Worm (Caenorhabditis elegans) whole organism, late embryonic: ENCODE measurements around the gene Y113G7B.27.

ENCODE experiments used
- C38D4.7 ChIP-seq: fragments of 200-800 bp; sonication (Bioruptor generic); optimal IDR thresholded peaks from 2 replicates; lab custom pipeline; 2018; ENCODE audit warnings: mild to moderate bottlenecking, missing genetic modification characterization, moderate library complexity, missing compliant biosample characterization
- F13H6.1 ChIP-seq: sonication (generic microtip); optimal IDR thresholded peaks from 2 replicates; lab custom pipeline; 2016; ENCODE audit warnings: missing genetic modification characterization, missing compliant biosample characterization
- ama-1 ChIP-seq: fragments of 150-350 bp; optimal IDR thresholded peaks from 2 replicates; lab custom pipeline; 2014
- ceh-19 ChIP-seq: fragments of 200-800 bp; sonication (Bioruptor generic); optimal IDR thresholded peaks from 2 replicates; lab custom pipeline; 2018; ENCODE audit warnings: mild to moderate bottlenecking, missing genetic modification characterization, missing compliant biosample characterization
- ceh-2 ChIP-seq: sonication (generic microtip); optimal IDR thresholded peaks from 2 replicates; lab custom pipeline; 2016; ENCODE audit warnings: missing genotype, missing genetic modification characterization, missing compliant biosample characterization
- ceh-30 ChIP-seq: fragments of 150-350 bp; optimal IDR thresholded peaks from 2 replicates; lab custom pipeline; 2014; ENCODE audit warnings: missing biosample characterization, missing genetic modification characterization
- ceh-31 ChIP-seq: sonication (generic microtip); optimal IDR thresholded peaks from 2 replicates; lab custom pipeline; 2016; ENCODE audit warnings: missing genetic modification characterization, missing compliant biosample characterization
- ceh-34 ChIP-seq: sonication (generic microtip); optimal IDR thresholded peaks from 2 replicates; lab custom pipeline; 2016; ENCODE audit warnings: mild to moderate bottlenecking, missing genetic modification characterization, missing compliant biosample characterization
- ceh-45 ChIP-seq: fragments of 200-800 bp; sonication (Bioruptor generic); IDR thresholded peaks from 2 replicates; pipeline ENCODE4 v1.3.6; 2022; ENCODE audit warnings: missing genetic modification reagents, missing genetic modification characterization, missing compliant biosample characterization
- ceh-9 ChIP-seq: sonication (generic microtip); optimal IDR thresholded peaks from 2 replicates; lab custom pipeline; 2016; ENCODE audit warnings: mild to moderate bottlenecking, missing genetic modification characterization, inconsistent platforms, missing compliant biosample characterization
- elt-2 ChIP-seq: sonication (generic microtip); optimal IDR thresholded peaks from 2 replicates; lab custom pipeline; 2016; ENCODE audit warnings: missing genetic modification reagents, missing genetic modification characterization, missing compliant biosample characterization
- fax-1 ChIP-seq: sonication (generic microtip); optimal IDR thresholded peaks from 2 replicates; lab custom pipeline; 2016; ENCODE audit warnings: missing genotype, missing genetic modification characterization, missing compliant biosample characterization
- fkh-10 ChIP-seq: fragments of 150-350 bp; optimal IDR thresholded peaks from 2 replicates; lab custom pipeline; 2014; ENCODE audit warnings: missing biosample characterization, missing genetic modification reagents, missing genetic modification characterization
- fkh-6 ChIP-seq: sonication (generic microtip); optimal IDR thresholded peaks from 2 replicates; lab custom pipeline; 2016; ENCODE audit warnings: missing genetic modification characterization, missing compliant biosample characterization
- gmeb-2 ChIP-seq: sonication (generic microtip); optimal IDR thresholded peaks from 2 replicates; lab custom pipeline; 2016; ENCODE audit warnings: missing genetic modification characterization, inconsistent platforms, missing compliant biosample characterization
- hlh-6 ChIP-seq: sonication (generic microtip); optimal IDR thresholded peaks from 2 replicates; lab custom pipeline; 2016; ENCODE audit warnings: missing genotype, missing genetic modification characterization, missing compliant biosample characterization
- hlh-8 ChIP-seq: sonication (generic microtip); optimal IDR thresholded peaks from 2 replicates; lab custom pipeline; 2016; ENCODE audit warnings: missing genotype, missing genetic modification characterization, missing compliant biosample characterization
- lim-6 ChIP-seq: sonication (generic microtip); optimal IDR thresholded peaks from 2 replicates; lab custom pipeline; 2016; ENCODE audit warnings: missing genetic modification characterization, missing compliant biosample characterization
- lin-11 ChIP-seq: fragments of 200-800 bp; sonication (Bioruptor generic); optimal IDR thresholded peaks from 2 replicates; lab custom pipeline; 2018; ENCODE audit warnings: mild to moderate bottlenecking, missing genetic modification characterization, missing compliant biosample characterization
- madf-2 ChIP-seq: sonication (generic microtip); optimal IDR thresholded peaks from 2 replicates; lab custom pipeline; 2017; ENCODE audit warnings: missing genetic modification characterization, missing compliant biosample characterization
- nfya-1 ChIP-seq: sonication (generic microtip); optimal IDR thresholded peaks from 2 replicates; lab custom pipeline; 2017; ENCODE audit warnings: missing genetic modification characterization, mild to moderate bottlenecking, missing compliant biosample characterization, antibody characterized with exemption, moderate library complexity
- nhr-11 ChIP-seq: fragments of 150-350 bp; optimal IDR thresholded peaks from 2 replicates; lab custom pipeline; 2014; ENCODE audit warnings: missing biosample characterization, missing genetic modification characterization
- npax-4 ChIP-seq: sonication (generic microtip); optimal IDR thresholded peaks from 2 replicates; lab custom pipeline; 2016; ENCODE audit warnings: missing genetic modification characterization, missing compliant biosample characterization
- odd-2 ChIP-seq: sonication (generic microtip); optimal IDR thresholded peaks from 2 replicates; lab custom pipeline; 2017; ENCODE audit warnings: antibody characterized with exemption, mild to moderate bottlenecking, missing genetic modification characterization, missing compliant biosample characterization
- pat-9 ChIP-seq: fragments of 200-800 bp; sonication (Bioruptor generic); optimal IDR thresholded peaks from 2 replicates; lab custom pipeline; 2018; ENCODE audit warnings: mild to moderate bottlenecking, missing genetic modification characterization, moderate library complexity, missing compliant biosample characterization
- pax-1 ChIP-seq: fragments of 150-350 bp; optimal IDR thresholded peaks from 2 replicates; lab custom pipeline; 2014; ENCODE audit warnings: missing biosample characterization, missing genetic modification characterization
- pqm-1 ChIP-seq: sonication (generic microtip); optimal IDR thresholded peaks from 2 replicates; lab custom pipeline; 2016; ENCODE audit warnings: missing genetic modification characterization, missing compliant biosample characterization
- pros-1 ChIP-seq: fragments of 150-350 bp; optimal IDR thresholded peaks from 2 replicates; lab custom pipeline; 2014; ENCODE audit warnings: missing biosample characterization, missing genetic modification reagents, missing genetic modification characterization
- ref-2 ChIP-seq: sonication (generic microtip); optimal IDR thresholded peaks from 2 replicates; lab custom pipeline; 2016; ENCODE audit warnings: missing genetic modification characterization, missing compliant biosample characterization
- rnt-1 ChIP-seq: sonication (generic microtip); optimal IDR thresholded peaks from 2 replicates; lab custom pipeline; 2016; ENCODE audit warnings: missing genetic modification characterization, missing compliant biosample characterization
- sox-2 ChIP-seq: fragments of 200-800 bp; sonication (Bioruptor generic); IDR thresholded peaks from 2 replicates; pipeline ENCODE4 v1.3.6; 2022; ENCODE audit warnings: missing genetic modification reagents, missing genetic modification characterization, missing compliant biosample characterization
- syd-9 ChIP-seq: sonication (generic microtip); optimal IDR thresholded peaks from 2 replicates; lab custom pipeline; 2016; ENCODE audit warnings: mild to moderate bottlenecking, missing genetic modification characterization, moderate library complexity, missing compliant biosample characterization
- tbx-2 ChIP-seq: sonication (generic microtip); optimal IDR thresholded peaks from 2 replicates; lab custom pipeline; 2016; ENCODE audit warnings: missing genetic modification characterization, missing compliant biosample characterization
- tbx-7 ChIP-seq: sonication (generic microtip); optimal IDR thresholded peaks from 2 replicates; lab custom pipeline; 2016; ENCODE audit warnings: missing genotype, missing genetic modification characterization, missing compliant biosample characterization
- unc-3 ChIP-seq, 2 experiments: fragments of 200-800 bp in 1 of 2; sonication (Bioruptor generic) in 1 of 2; sonication (generic microtip) in 1 of 2; conservative IDR thresholded peaks in 1 of 2; optimal IDR thresholded peaks in 1 of 2; 2 replicates each; pipeline versions ENCODE4 v1.3.6 to Lab custom; 2016 to 2022; ENCODE audit warnings: missing compliant biosample characterization in 2 of 2, missing genetic modification characterization in 2 of 2, missing genetic modification reagents in 1 of 2
- unc-86 ChIP-seq: sonication (generic microtip); optimal IDR thresholded peaks from 2 replicates; lab custom pipeline; 2016; ENCODE audit warnings: missing genetic modification characterization, missing compliant biosample characterization
- zip-5 ChIP-seq: sonication (generic microtip); optimal IDR thresholded peaks from 2 replicates; lab custom pipeline; 2016; ENCODE audit warnings: missing genetic modification characterization, missing compliant biosample characterization

The Y113G7B.27 gene

DNA sequence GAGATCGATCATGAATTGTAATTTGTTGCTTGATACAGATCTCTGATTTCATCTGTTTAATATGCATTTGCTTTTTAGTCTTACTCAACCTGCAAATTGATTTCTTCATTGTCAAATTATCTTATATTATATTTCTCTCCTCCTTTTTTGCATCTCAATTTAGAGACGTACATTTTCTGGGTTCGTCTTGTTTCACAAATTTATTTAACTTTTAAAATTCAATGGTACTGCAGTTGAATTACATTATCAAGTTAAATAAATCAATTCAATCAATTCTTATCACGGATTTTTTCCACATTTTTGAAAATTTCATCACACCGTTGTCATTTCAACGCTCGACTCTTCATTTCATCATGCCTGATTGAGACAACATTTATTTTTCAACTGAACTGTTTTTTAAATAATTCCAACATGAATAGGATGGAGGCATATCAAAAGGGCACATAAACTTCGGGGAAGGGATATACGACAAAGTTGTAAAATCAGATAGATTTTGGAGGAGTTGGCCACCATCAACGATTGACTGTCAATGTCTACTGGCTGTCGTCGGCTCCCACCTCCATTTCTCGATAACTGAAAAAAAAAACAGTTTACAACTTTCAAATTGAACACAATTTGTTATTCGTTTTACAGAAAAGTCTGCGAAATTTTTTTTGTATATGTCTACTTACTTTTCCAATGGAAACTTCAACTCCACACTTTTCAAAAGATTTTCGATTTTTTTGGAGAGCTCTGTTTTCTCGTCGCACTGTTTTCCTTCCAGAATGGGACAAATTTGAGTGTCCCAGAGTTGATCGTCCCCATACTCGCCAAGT lies 30.1 kb upstream of the Y113G7B.27 start:
- no peak for TF ChIP-seq ceh-19 (GFP tag; lab: Kevin White, UChicago)
- no peak for TF ChIP-seq ref-2 (tag; lab: Kevin White, UChicago)
- no peak for TF ChIP-seq nfya-1
- no peak for TF ChIP-seq gmeb-2
- TF ChIP-seq lin-11 (tag; lab: Kevin White, UChicago) = no peak
- TF ChIP-seq tbx-2 (tag; lab: Kevin White, UChicago) = no peak
- no peak for TF ChIP-seq ceh-45 (GFP tag; lab: Robert Waterston, UW)
- TF ChIP-seq unc-86 = no peak
- TF ChIP-seq unc-3 (GFP tag; conservative IDR thresholded peaks at IDR 0.05; lab: Robert Waterston, UW) = no peak
- TF ChIP-seq unc-3 (tag; optimal IDR thresholded peaks at IDR 0.05; lab: Kevin White, UChicago) = no peak
- no peak for TF ChIP-seq hlh-8 (tag; lab: Kevin White, UChicago)
- no peak for TF ChIP-seq madf-2 (tag; lab: Kevin White, UChicago)
- TF ChIP-seq odd-2 (tag; lab: Kevin White, UChicago) = no peak
- no peak for TF ChIP-seq ceh-9 (tag; lab: Kevin White, UChicago)
- no peak for TF ChIP-seq fkh-10 (GFP tag; lab: Kevin White, UChicago)
- no peak for TF ChIP-seq tbx-7 (tag; lab: Kevin White, UChicago)

DNA sequence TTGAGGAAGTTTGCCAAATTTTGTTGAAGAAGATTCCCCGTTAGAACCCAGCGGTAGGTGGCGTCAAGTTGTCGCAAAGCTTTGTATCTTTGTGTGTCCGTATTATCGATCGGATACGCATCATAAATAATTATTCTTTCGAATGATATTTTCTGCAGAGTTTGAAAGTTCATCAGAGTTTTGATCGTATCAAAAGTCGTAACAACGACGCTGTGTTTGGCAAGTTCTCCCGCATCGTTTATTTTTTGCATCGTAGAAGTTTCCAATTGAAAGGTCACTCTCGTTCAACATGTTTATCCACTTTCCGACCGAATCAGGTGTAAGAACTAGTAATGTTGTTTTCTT lies 29.6 kb upstream of the Y113G7B.27 start:
- TF ChIP-seq pros-1 (tag; lab: Kevin White, UChicago) = no peak

ce11 chrV:20164059-20164892 lies 28.4 kb upstream of the Y113G7B.27 start, which contains the start of gene F19B2.5:
TSS of gene F19B2.5 (minus strand) at chrV:20164165.
- peak; percentile 69 for TF ChIP-seq elt-2
- no peak for TF ChIP-seq fkh-10 (GFP tag; lab: Kevin White, UChicago)
- no peak for TF ChIP-seq ceh-30 (tag; lab: Kevin White, UChicago)
- TF ChIP-seq rnt-1 (tag; lab: Kevin White, UChicago) = no peak
- TF ChIP-seq zip-5 (tag; lab: Kevin White, UChicago) = no peak
- TF ChIP-seq nhr-11 (tag; lab: Kevin White, UChicago) = no peak
- no peak for TF ChIP-seq pat-9 (tag; lab: Kevin White, UChicago)
- TF ChIP-seq, all 69 proteins: peak for 1

DNA sequence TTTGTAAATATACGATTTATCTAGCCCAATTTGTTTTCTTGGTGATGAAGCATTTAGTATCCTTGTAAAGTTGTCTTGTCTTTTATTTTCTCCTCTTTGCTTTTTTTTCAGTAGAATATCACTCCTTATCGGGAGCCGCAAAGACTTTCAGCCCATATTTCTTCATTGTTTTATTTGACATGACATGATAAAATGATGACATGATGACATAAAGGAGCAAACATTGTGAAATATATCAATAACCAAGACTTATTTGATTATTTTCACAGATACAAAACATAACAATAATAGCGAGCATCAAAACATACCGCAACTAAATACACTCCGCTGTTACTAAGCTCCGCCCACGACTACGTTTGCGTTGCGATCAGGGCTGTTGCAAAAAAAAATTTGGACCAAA lies 26.8 kb upstream of the Y113G7B.27 start:
- TF ChIP-seq zip-5 (tag; lab: Kevin White, UChicago) = no peak
- TF ChIP-seq pax-1 (tag; lab: Kevin White, UChicago) = no peak

DNA sequence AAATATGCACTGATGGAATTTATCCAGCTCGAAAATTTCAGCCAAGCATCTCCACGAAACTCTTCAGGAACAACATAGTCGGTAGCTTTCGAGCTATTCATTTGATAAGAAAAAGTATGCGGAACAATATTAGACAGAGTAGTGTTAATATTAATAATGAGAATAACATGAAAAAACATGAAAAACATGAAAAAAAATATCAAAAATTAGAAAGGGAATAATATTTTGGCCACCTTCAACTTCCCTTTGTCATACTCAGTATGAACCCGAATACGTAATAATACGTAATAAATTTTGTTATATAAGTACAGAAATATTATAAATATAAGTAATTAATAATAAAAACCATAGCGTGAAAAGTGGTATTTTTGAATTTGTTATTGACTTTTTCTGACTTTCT lies 20.7 kb upstream of the Y113G7B.27 start, which contains the start of gene srw-39:
TSS of gene srw-39 (minus strand) at position 101 of the 400 bp plus-strand sequence.
- TF ChIP-seq syd-9 (tag; lab: Kevin White, UChicago) = no peak

- TF ChIP-seq ama-1 = no peak
- no peak for TF ChIP-seq lin-11 (tag; lab: Kevin White, UChicago)
- TF ChIP-seq fkh-6 (tag; lab: Kevin White, UChicago) = no peak
- no peak for TF ChIP-seq fax-1 (tag; lab: Kevin White, UChicago)
- TF ChIP-seq ceh-34 (tag; lab: Kevin White, UChicago) = no peak
- no peak for TF ChIP-seq sox-2 (GFP tag; lab: Robert Waterston, UW)
- no peak for TF ChIP-seq hlh-6 (tag; lab: Kevin White, UChicago)
- no peak for TF ChIP-seq ceh-2 (tag; lab: Kevin White, UChicago)
- TF ChIP-seq ceh-19 (GFP tag; lab: Kevin White, UChicago) = no peak
- no peak for TF ChIP-seq ceh-30 (tag; lab: Kevin White, UChicago)
- no peak for TF ChIP-seq pqm-1 (tag; lab: Kevin White, UChicago)
- no peak for TF ChIP-seq lim-6 (tag; lab: Kevin White, UChicago)
- TF ChIP-seq unc-3 (GFP tag; conservative IDR thresholded peaks at IDR 0.05; lab: Robert Waterston, UW) = no peak
- TF ChIP-seq unc-3 (tag; optimal IDR thresholded peaks at IDR 0.05; lab: Kevin White, UChicago) = no peak
- TF ChIP-seq hlh-8 (tag; lab: Kevin White, UChicago) = no peak
- TF ChIP-seq tbx-2 (tag; lab: Kevin White, UChicago) = no peak
- TF ChIP-seq C38D4.7 (GFP tag; lab: Kevin White, UChicago) = no peak
- TF ChIP-seq npax-4 (tag; lab: Kevin White, UChicago) = no peak
- no peak for TF ChIP-seq fkh-10 (GFP tag; lab: Kevin White, UChicago)
- TF ChIP-seq F13H6.1 (tag; lab: Kevin White, UChicago) = no peak
- no peak for TF ChIP-seq ceh-31 (tag; lab: Kevin White, UChicago)
Measured at ce11 chrV:20182311-20182710, 10.3 kb upstream of the Y113G7B.27 start.
